Worm (Caenorhabditis elegans): ENCODE results near the gene T01B7.5.

The T01B7.5 gene

DNA sequence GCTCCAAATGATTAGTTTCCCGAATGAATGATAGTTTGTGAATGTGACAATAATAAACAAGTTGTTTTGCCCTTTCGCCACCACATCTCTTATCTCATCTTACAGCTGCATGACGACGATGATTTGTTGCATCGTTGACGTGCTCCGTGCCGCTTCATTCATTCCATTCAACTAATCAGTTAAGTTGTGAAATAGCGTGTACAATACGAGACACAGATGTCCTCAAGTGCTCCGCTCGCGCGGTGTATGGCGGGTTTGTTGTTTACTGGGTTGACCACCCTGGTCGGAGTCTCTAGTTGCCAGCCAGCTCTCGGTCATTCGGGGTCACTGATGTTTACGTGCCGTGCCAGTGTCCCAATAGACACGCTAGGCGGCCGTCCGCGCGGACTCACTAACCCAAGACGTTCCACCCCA is 31.3 kb downstream of the T01B7.5 start (continued):
- TF ChIP-seq daf-19 (GFP tag; conservative IDR thresholded peaks at IDR 0.05) (0 out of 2 replicates have a peak, but pooled peaks have one; percentile 11), Y105C5A.15 (GFP tag; IDR thresholded peaks at IDR 0.05) (no peak), lir-3 (tag; optimal IDR thresholded peaks at IDR 0.05) (no peak), pqm-1 (tag; optimal IDR thresholded peaks at IDR 0.05) (no peak), dmd-9 (GFP tag; IDR thresholded peaks at IDR 0.05) (no peak), tag-97 (GFP tag; IDR thresholded peaks at IDR 0.05) (no peak), D1046.2 (GFP tag; IDR thresholded peaks at IDR 0.05) (no peak), snpc-4 (tag; optimal IDR thresholded peaks at IDR 0.05) (no peak), zip-2 (tag; optimal IDR thresholded peaks at IDR 0.05) (no peak), T26A8.4 (GFP tag; IDR thresholded peaks at IDR 0.05) (peak; percentile 14; the same call in 1 of the 2 replicates), ceh-62 (tag; optimal IDR thresholded peaks at IDR 0.05) (no peak), dve-1 (tag; optimal IDR thresholded peaks at IDR 0.05; ENCODE audit: insufficient read depth) (peak; percentile 52), nhr-102 (tag; optimal IDR thresholded peaks at IDR 0.05) (no peak), lin-39 (tag; optimal IDR thresholded peaks at IDR 0.05) (no peak), egl-43 (GFP tag; IDR thresholded peaks at IDR 0.05) (0 out of 2 replicates have a peak, but pooled peaks have one; percentile 71), ceh-44 (GFP tag; IDR thresholded peaks at IDR 0.05) (no peak), lin-1 (GFP tag; IDR thresholded peaks at IDR 0.05) (no peak), dmd-6 (GFP tag; IDR thresholded peaks at IDR 0.05) (no peak), skn-1 (tag; optimal IDR thresholded peaks at IDR 0.05) (no peak), nhr-11 (tag; optimal IDR thresholded peaks at IDR 0.05) (no peak), mes-2 (tag; optimal IDR thresholded peaks at IDR 0.05; ENCODE audit: poor library complexity, severe bottlenecking) (no peak), nhr-237 (tag; optimal IDR thresholded peaks at IDR 0.05) (no peak), jun-1 (tag; optimal IDR thresholded peaks at IDR 0.05) (no peak), ZK337.2 (GFP tag; IDR thresholded peaks at IDR 0.05) (no peak), ztf-7 (tag; optimal IDR thresholded peaks at IDR 0.05) (peak; percentile 10)

DNA sequence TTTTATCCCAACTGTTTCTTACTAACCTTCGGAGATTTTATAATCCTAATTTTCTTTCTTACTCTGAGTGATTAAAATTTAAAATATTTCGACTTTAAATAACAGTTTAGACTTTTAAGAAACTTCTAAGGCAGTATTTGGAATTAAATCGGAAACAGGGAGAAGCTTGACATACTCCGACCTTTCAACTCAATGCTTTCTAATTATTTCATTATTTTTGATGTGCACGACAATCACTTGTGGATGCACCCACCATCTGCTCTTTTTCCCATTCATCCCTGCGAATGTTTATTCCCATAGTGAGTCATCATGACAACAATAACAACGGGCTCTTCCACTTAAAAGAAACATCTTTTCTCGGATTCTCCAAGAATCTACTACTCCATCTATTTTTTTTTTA is 32.0 kb downstream of the T01B7.5 start:
- TF ChIP-seq vab-7 (GFP tag; IDR thresholded peaks at IDR 0.05) (no peak), ceh-28 (tag; optimal IDR thresholded peaks at IDR 0.05) (no peak), ceh-20 (GFP tag; IDR thresholded peaks at IDR 0.05) (no peak), ceh-82 (tag; optimal IDR thresholded peaks at IDR 0.05) (no peak), Y48G9A.11 (GFP tag; IDR thresholded peaks at IDR 0.05) (no peak), nhr-6 (tag; optimal IDR thresholded peaks at IDR 0.05) (no peak), nhr-28 (tag; optimal IDR thresholded peaks at IDR 0.05) (no peak), sdz-12 (GFP tag; optimal IDR thresholded peaks at IDR 0.05) (no peak)

- TF ChIP-seq arid-1 (GFP tag; conservative IDR thresholded peaks at IDR 0.05) (no peak), mxl-3 (GFP tag; optimal IDR thresholded peaks at IDR 0.05) (peak; percentile 18), unc-62 (GFP tag; optimal IDR thresholded peaks at IDR 0.05 in 1 of 2) (peak in 1 of 2 experiments; percentile 66), unc-62 (tag; optimal IDR thresholded peaks at IDR 0.05) (no peak), php-3 (GFP tag; IDR thresholded peaks at IDR 0.05) (no peak), hlh-11 (tag; optimal IDR thresholded peaks at IDR 0.05) (peak; percentile 40), nhr-28 (tag; optimal IDR thresholded peaks at IDR 0.05) (no peak), lin-13 (GFP tag; optimal IDR thresholded peaks at IDR 0.05) (no peak), lir-3 (tag; optimal IDR thresholded peaks at IDR 0.05) (no peak)
These were observed 32.5 kb downstream of the T01B7.5 start for ce11 chrII:8749084-8749483.
